Fruit fly (Drosophila melanogaster) whole organism: ENCODE measurements around the gene Dhod.

ENCODE experiments used
- CG8478 ChIP-seq: fragments of >200 bp; optimal IDR thresholded peaks from 2 replicates; lab custom pipeline; 2018; ENCODE audit warnings: inconsistent platforms
- Dll ChIP-seq: fragments of >200 bp; optimal IDR thresholded peaks from 2 replicates; lab custom pipeline; 2017
- EcR ChIP-seq, 2 experiments: fragments of >200 bp; optimal IDR thresholded peaks; 2 replicates each; lab custom pipeline; 2017; ENCODE audit warnings: missing biosample characterization in 2 of 2, missing genetic modification characterization in 2 of 2, missing genetic modification reagents in 2 of 2
- pan ChIP-seq: fragments of >200 bp; optimal IDR thresholded peaks from 2 replicates; lab custom pipeline; 2017
- psq ChIP-seq: fragments of >200 bp; optimal IDR thresholded peaks from 2 replicates; lab custom pipeline; 2017
- usp ChIP-seq: fragments of >200 bp; optimal IDR thresholded peaks from 2 replicates; lab custom pipeline; 2017; ENCODE audit warnings: missing biosample characterization, missing genetic modification characterization, mixed read lengths

Gene Dhod

DNA sequence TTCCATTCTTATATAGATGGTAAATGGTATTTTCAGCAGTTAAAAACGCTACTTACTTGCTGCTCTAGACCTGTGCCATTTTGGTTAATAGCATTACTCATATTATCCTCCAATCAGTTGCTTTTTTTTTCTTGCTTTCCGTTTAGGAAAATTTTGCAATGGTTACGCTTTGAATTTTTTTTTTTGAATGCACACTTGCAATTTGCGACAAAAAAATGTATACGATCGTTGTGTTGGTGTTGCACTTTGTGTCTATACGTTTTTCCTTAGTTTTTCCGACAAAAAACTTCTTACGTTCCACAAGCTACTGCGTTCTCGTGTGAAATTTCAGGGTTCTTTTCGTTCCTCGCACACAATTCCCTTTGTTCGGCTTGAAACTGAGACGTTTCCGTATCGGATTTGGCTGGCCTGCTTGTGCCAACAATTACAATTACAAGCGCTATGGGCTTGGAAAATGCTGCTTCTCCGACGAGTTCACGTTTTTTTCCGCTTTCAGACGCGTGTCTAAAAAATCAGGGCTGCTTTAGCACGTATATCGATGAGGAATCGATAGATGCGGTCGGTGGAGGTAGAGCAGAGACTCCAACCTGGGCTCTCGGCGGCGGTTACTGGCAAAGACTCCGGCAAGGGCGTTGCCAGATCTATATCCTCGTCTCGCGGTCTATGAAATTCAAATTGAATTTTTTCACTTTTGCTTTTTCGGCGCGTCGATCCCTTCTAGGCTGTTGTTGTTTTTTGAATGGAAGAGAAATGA, 7.4 kb upstream of the Dhod start:
- TF ChIP-seq psq (lab: Kevin White, UChicago), result no peak
- peak; percentile 51 for TF ChIP-seq pan (lab: Kevin White, UChicago)

DNA sequence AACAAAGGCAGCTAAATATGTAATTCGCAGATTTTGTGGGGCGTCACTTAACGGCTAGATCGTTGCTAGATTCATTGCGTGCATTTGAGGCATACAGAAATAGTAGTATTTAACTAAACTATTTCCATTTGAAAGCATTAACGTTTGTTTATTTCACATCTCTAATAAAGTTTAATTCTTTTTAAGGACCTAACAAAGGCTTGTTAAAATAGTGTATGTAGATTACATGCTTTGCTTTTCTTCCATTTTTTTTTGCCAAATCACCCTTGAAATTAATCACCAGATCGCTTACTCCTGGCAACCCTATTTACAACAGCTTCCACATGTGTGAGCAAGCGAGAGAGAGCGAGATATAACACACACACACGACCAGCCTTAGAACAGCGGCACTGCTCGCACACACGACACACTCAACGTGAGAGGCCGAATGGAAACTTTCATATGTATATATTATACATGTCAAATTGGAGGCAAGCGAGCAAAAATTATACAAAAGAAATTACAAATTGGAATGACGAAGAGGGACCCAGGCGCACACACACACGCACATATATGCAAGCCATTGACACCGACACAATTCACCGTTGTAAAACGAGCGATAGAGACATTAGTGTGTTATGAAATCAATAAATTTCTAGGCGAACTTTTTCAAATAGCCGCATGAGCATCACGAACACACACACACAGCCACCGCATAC, 6.6 kb upstream of the Dhod start:
- no peak for TF ChIP-seq usp (GFP tag; lab: Kevin White, UChicago)
- TF ChIP-seq EcR (GFP tag; optimal IDR thresholded peaks at IDR 0.05; lab: Kevin White, UChicago), result no peak
- no peak for TF ChIP-seq psq (lab: Kevin White, UChicago)
- peak; percentile 45 for TF ChIP-seq CG8478 (lab: Kevin White, UChicago)

DNA sequence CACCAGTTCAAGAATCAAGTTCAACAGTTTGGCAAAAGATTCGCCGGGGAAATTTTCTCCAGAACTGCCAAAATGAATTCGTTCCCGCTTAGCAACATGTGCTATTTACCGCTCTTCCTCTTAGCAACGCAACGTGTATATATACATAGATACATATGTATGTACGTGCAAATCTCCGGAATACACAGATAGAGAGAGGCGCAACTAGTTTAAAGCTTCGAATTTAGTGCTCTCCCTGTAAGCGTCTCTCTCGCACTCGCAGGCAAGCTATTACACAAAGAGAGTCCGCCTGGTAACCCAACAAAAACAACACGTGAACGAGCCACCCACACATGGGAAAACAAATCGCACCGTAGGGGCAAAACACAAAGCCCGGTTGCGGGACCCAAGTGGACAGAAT, 6.0 kb upstream of the Dhod start:
- TF ChIP-seq Dll (lab: Kevin White, UChicago), result no peak

DNA sequence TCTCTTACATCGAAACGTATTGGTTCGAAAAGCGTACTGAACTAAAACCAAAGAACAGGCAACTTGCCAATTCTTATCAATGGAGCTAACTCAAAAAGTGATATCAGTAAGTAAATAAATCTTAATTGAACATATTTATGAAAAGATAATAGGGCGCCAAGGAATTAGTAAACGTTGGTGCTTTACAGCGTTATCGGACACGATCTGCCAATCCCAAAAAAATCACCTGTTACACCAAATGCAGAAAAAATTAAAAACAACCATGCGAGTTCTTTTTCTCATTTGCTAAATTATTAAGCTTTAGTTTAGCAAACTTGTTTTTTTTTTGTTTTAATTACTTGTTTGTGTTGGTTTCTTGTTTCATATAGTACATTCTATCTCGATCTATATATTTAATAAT, 1.9 kb upstream of the Dhod start, which contains the start of gene CG42489:
Gene CG42489, minus strand, starts transcription at position 101 of the 400 bp plus-strand sequence.
- TF ChIP-seq CG8478 (lab: Kevin White, UChicago), result no peak
- no peak for TF ChIP-seq EcR (GFP tag; optimal IDR thresholded peaks at IDR 0.05; lab: Kevin White, UChicago)
- no peak for TF ChIP-seq psq (lab: Kevin White, UChicago)
- no peak for TF ChIP-seq usp (GFP tag; lab: Kevin White, UChicago)
- TF ChIP-seq pan (lab: Kevin White, UChicago), result no peak
- no peak for TF ChIP-seq Dll (lab: Kevin White, UChicago)

DNA sequence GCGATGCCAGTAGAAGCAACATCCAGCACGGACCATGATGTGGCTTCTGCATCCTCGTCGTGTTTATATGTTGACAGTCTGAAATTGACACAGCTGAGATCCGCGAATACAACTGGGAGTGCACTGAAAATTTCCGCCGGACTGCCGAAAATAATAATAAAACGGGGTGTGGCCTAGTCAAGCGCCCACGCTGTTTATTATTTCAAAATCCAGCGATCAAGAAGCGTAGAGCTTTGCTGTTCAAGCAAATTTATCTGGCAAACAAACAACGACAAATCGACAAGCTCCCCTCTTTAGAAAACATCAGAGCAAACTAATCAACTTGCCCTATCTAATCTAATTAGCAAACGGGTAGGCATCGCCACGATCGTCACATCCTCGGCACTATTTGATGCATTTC, 1.3 kb upstream of the Dhod start:
- no peak for TF ChIP-seq EcR (GFP tag; optimal IDR thresholded peaks at IDR 0.05; lab: Kevin White, UChicago)
- no peak for TF ChIP-seq psq (lab: Kevin White, UChicago)
- no peak for TF ChIP-seq Dll (lab: Kevin White, UChicago)
- no peak for TF ChIP-seq pan (lab: Kevin White, UChicago)
- no peak for TF ChIP-seq usp (GFP tag; lab: Kevin White, UChicago)
- TF ChIP-seq CG8478 (lab: Kevin White, UChicago), result no peak

DNA sequence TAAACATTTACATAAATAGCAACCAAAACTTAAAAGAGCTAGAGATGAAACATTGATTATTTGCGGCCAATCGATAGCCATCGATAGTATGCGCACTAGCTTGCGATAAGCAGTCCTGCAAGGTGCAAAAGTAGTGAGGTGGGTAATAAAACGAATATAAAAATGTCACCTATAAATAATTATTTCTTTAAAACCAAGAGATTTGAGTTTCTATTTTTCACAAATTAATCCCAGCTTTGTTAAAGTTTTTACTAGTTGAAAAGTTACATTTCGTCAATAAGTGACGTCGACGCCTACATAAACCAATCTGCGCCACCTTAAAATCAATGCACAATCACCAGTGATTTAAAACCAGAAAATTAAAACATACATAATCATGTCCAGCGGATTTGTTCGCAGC, 2.0 kb downstream of the Dhod start, which contains the start of the genes Mkk4 and SLIRP2:
Gene Mkk4, minus strand, starts transcription at position 56 of the 400 bp plus-strand sequence.
Gene SLIRP2, plus strand, starts transcription at position 344 of the 400 bp plus-strand sequence.
- TF ChIP-seq CG8478 (lab: Kevin White, UChicago), result no peak
- no peak for TF ChIP-seq pan (lab: Kevin White, UChicago)

DNA sequence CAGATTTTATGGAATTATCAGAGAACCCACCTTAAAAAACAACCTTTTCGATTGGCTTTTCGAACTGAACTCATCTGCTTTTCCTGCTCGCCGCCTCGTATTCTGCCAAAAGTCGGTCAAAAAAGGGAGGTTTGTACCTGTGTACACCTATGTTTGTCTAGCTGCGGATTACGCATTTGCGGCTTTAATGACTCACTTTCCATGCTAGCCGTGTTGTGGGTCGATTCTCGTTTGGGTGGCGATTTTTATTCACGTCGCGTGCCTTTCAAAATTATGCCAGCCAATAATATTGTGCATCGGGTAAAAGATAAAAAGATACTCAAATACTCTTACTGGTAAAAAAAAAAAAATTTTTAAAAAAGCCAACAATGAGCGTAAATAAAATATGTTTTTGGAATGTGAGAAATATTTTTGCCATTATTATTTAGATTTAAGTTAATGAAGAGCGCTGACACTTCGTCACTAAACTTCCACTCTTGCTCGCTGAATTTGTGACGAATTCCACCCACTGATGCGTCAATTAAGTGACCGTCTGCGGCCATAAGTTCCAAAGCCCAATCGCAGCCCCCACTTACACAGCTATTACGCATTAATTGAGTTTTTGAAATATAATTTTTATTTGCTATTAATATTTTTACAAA, 7.0 kb downstream of the Dhod start, which contains the start of gene Cyp313b1:
Gene Cyp313b1, minus strand, starts transcription at position 71 of the 641 bp plus-strand sequence.
- no peak for TF ChIP-seq EcR (GFP tag; optimal IDR thresholded peaks at IDR 0.05; lab: Kevin White, UChicago)
- no peak for TF ChIP-seq psq (lab: Kevin White, UChicago)
- TF ChIP-seq pan (lab: Kevin White, UChicago), result no peak
- no peak for TF ChIP-seq CG8478 (lab: Kevin White, UChicago)

DNA sequence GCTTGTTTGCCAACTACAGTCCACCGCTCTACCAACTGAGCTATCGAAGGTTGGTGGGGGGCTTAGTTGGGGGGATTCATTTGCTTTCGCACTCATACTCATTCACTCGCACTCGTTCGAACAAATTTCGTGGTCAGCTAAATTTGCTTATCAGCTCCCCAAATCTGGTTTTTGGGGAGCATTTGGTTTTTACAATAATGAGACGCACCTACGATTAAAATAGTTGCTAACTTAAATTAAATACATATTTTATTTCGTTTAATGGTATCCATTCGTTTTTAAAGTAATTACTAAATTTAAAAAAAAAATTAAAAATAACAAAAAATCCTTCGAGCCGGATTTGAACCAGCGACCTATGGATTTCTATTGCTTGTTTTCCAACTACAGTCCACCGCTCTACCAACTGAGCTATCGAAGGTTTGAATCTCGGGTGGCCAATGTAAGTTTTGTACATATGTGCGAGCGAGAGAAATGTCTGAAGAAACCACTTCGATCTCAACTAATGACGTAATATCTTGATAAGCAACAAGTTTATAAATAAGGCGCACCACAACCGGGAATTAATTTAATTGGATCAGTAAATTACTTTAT, 10.2 kb downstream of the Dhod start:
- no peak for TF ChIP-seq pan (lab: Kevin White, UChicago)
- no peak for TF ChIP-seq CG8478 (lab: Kevin White, UChicago)
- TF ChIP-seq EcR (GFP tag; optimal IDR thresholded peaks at IDR 0.05; lab: Kevin White, UChicago), result no peak
- no peak for TF ChIP-seq Dll (lab: Kevin White, UChicago)
- no peak for TF ChIP-seq usp (GFP tag; lab: Kevin White, UChicago)
- TF ChIP-seq psq (lab: Kevin White, UChicago), result no peak

DNA sequence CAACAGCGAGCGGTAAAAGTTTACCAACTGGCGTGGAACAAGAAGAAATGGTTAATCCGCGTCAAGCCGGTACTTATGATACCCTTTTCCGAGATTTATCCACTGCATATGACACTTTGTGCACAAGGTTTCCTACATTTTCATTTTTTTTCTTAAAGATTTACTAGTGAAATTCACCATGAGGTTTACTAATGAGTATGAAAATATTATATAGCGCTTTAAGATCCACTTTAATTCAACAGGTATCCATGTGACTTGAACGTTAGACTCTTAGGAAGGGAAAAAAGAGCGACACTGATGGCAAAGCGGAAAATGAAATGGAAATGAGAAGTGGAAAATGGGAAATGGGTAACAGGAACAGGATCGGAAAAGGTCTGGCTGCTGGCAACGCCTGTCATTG, 14.1 kb downstream of the Dhod start:
- TF ChIP-seq pan (lab: Kevin White, UChicago), result no peak
- no peak for TF ChIP-seq Dll (lab: Kevin White, UChicago)
- TF ChIP-seq EcR (GFP tag; optimal IDR thresholded peaks at IDR 0.05; lab: Kevin White, UChicago), result no peak
- TF ChIP-seq usp (GFP tag; lab: Kevin White, UChicago), result no peak

DNA sequence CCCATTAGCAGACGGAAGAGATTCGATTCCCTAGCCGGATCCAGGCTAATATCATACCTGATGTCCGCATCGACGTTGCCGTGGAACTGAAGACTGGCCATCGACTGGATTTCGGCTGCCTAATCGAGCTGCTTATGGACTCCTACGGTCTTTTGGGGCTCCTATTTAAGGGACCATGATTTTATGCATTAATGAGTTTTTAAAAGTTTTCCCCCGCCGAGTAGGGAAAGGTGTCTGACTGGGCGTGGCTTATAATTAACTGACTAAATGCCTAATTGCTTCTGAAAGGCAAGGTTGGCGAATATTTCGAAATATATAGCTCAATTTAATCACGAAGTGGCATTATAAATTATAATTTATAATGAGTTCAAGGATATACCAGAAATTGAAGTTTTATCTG, 16.9 kb downstream of the Dhod start, which contains the start of gene Or85e:
Gene Or85e, minus strand, starts transcription at position 101 of the 400 bp plus-strand sequence.
- TF ChIP-seq EcR (GFP tag; optimal IDR thresholded peaks at IDR 0.05; lab: Kevin White, UChicago) (no peak), psq (lab: Kevin White, UChicago) (no peak), pan (lab: Kevin White, UChicago) (no peak), CG8478 (lab: Kevin White, UChicago) (no peak), usp (GFP tag; lab: Kevin White, UChicago) (no peak), Dll (lab: Kevin White, UChicago) (no peak)

DNA sequence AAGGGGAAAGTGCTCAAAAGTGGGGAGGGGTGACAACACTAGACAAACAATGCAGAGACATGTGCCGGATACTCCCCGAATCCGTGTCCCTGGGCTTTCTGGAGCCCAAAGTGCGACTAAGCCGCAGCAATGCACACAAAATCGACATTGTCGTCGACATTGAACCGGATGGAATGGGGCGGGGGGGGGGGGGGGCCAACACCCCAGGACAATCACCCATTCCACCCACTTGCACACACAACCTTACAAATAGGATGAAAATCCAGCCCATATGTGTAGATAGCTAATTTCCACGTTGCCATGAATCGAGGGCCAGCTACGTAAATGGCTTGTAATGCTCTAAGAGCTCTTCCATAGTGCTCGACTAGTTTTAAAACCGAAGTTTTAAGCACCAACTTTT, 32.0 kb downstream of the Dhod start:
- TF ChIP-seq Dll (lab: Kevin White, UChicago), result no peak
- no peak for TF ChIP-seq pan (lab: Kevin White, UChicago)
- no peak for TF ChIP-seq usp (GFP tag; lab: Kevin White, UChicago)
- no peak for TF ChIP-seq CG8478 (lab: Kevin White, UChicago)
- TF ChIP-seq EcR (GFP tag; optimal IDR thresholded peaks at IDR 0.05; lab: Kevin White, UChicago), result no peak
- TF ChIP-seq psq (lab: Kevin White, UChicago), result no peak
